Worm (Caenorhabditis elegans) whole organism, young adult: ENCODE data around the gene C28H8.7.

Experiments used
- B0019.2 ChIP-seq: fragments of 200-800 bp; sonication (Bioruptor generic); conservative IDR thresholded peaks from 2 replicates; pipeline ENCODE4 v1.3.6; 2022; ENCODE audit warnings: missing genetic modification reagents, missing genetic modification characterization, missing compliant biosample characterization
- C17E4.6 ChIP-seq: fragments of 200-800 bp; sonication (Bioruptor generic); IDR thresholded peaks from 2 replicates; pipeline ENCODE4 v1.3.6; 2022; ENCODE audit warnings: missing genetic modification reagents, missing genetic modification characterization, missing compliant biosample characterization
- F22D6.2 ChIP-seq: sonication (generic microtip); optimal IDR thresholded peaks from 2 replicates; lab custom pipeline; 2016; ENCODE audit warnings: mild to moderate bottlenecking, missing genetic modification characterization, missing compliant biosample characterization
- F37B4.10 ChIP-seq: fragments of 200-800 bp; sonication (Bioruptor generic); IDR thresholded peaks from 2 replicates; pipeline ENCODE4 v1.3.6; 2022; ENCODE audit warnings: missing genetic modification characterization, missing compliant biosample characterization
- F55B11.4 ChIP-seq: sonication (generic microtip); optimal IDR thresholded peaks from 2 replicates; lab custom pipeline; 2016; ENCODE audit warnings: missing compliant biosample characterization, missing genetic modification characterization, borderline replicate concordance; ENCODE audit not compliant: insufficient read depth
- F57C9.4 ChIP-seq: sonication (generic microtip); optimal IDR thresholded peaks from 2 replicates; lab custom pipeline; 2017; ENCODE audit warnings: mild to moderate bottlenecking, missing genetic modification characterization, missing compliant biosample characterization
- K11D2.4 ChIP-seq: fragments of 200-800 bp; sonication (Bioruptor generic); IDR thresholded peaks from 2 replicates; pipeline ENCODE4 v1.3.6; 2022; ENCODE audit warnings: missing genetic modification reagents, missing genetic modification characterization, missing compliant biosample characterization
- Y53G8AR.9 ChIP-seq: fragments of 200-800 bp; sonication (Bioruptor generic); conservative IDR thresholded peaks from 2 replicates; pipeline ENCODE4 v1.3.6; 2022; ENCODE audit warnings: missing genetic modification reagents, missing genetic modification characterization, missing compliant biosample characterization
- Y56A3A.18 ChIP-seq: fragments of 200-800 bp; sonication (Bioruptor generic); IDR thresholded peaks from 2 replicates; pipeline ENCODE4 v1.3.6; 2022; ENCODE audit warnings: missing genetic modification reagents, missing genetic modification characterization, missing compliant biosample characterization
- Y67H2A.10 ChIP-seq: fragments of 200-800 bp; sonication (Bioruptor generic); conservative IDR thresholded peaks from 2 replicates; pipeline ENCODE4 v1.3.6; 2022; ENCODE audit warnings: missing genetic modification reagents, missing genetic modification characterization, missing compliant biosample characterization
- Y79H2A.3 ChIP-seq: fragments of 200-800 bp; sonication (Bioruptor generic); conservative IDR thresholded peaks from 2 replicates; pipeline ENCODE4 v1.3.6; 2022; ENCODE audit warnings: missing genetic modification reagents, missing genetic modification characterization, missing compliant biosample characterization
- Y95B8A.8 ChIP-seq: fragments of 200-800 bp; sonication (Bioruptor generic); IDR thresholded peaks from 2 replicates; pipeline ENCODE4 v1.3.6; 2022; ENCODE audit warnings: missing genetic modification reagents, missing genetic modification characterization, missing compliant biosample characterization
- attf-5 ChIP-seq: fragments of 200-800 bp; sonication (Bioruptor generic); optimal IDR thresholded peaks from 2 replicates; lab custom pipeline; 2018; ENCODE audit warnings: mild to moderate bottlenecking, missing genetic modification characterization, missing compliant biosample characterization
- ccch-3 ChIP-seq: fragments of 200-800 bp; sonication (Bioruptor generic); optimal IDR thresholded peaks from 2 replicates; lab custom pipeline; 2018; ENCODE audit warnings: mild to moderate bottlenecking, missing genetic modification characterization, missing compliant biosample characterization
- cebp-1 ChIP-seq, 2 experiments: fragments of 200-800 bp in 1 of 2; sonication (Bioruptor generic) in 1 of 2; sonication (generic microtip) in 1 of 2; IDR thresholded peaks in 1 of 2; optimal IDR thresholded peaks in 1 of 2; 2 replicates each; pipeline versions ENCODE4 v1.3.6 to Lab custom; 2017 to 2022; ENCODE audit warnings: missing compliant biosample characterization in 2 of 2, missing genetic modification characterization in 2 of 2, mild to moderate bottlenecking in 1 of 2, missing genetic modification reagents in 1 of 2, moderate library complexity in 1 of 2
- ceh-79 ChIP-seq: sonication (generic microtip); optimal IDR thresholded peaks from 2 replicates; lab custom pipeline; 2017; ENCODE audit warnings: mild to moderate bottlenecking, missing genetic modification characterization, missing compliant biosample characterization
- dox-1 ChIP-seq: fragments of 200-800 bp; sonication (Bioruptor generic); IDR thresholded peaks from 2 replicates; pipeline ENCODE4 v1.3.6; 2022; ENCODE audit warnings: missing genetic modification reagents, missing genetic modification characterization, missing compliant biosample characterization
- efl-1 ChIP-seq: fragments of 150-350 bp; optimal IDR thresholded peaks from 2 replicates; lab custom pipeline; 2014; ENCODE audit warnings: missing biosample characterization, missing genetic modification reagents, missing genetic modification characterization
- egrh-3 ChIP-seq: fragments of 200-800 bp; sonication (Bioruptor generic); IDR thresholded peaks from 2 replicates; pipeline ENCODE4 v1.3.6; 2022; ENCODE audit warnings: missing genetic modification reagents, missing genetic modification characterization, missing compliant biosample characterization
- gei-17 ChIP-seq: fragments of 200-800 bp; sonication (Bioruptor generic); optimal IDR thresholded peaks from 2 replicates; lab custom pipeline; 2018; ENCODE audit warnings: mild to moderate bottlenecking, missing genetic modification characterization, missing compliant biosample characterization
- hlh-26 ChIP-seq: fragments of 200-800 bp; sonication (Bioruptor generic); conservative IDR thresholded peaks from 2 replicates; pipeline ENCODE4 v1.3.6; 2022; ENCODE audit warnings: missing genetic modification reagents, missing genetic modification characterization, missing compliant biosample characterization
- let-526 ChIP-seq: fragments of 200-800 bp; sonication (Bioruptor generic); IDR thresholded peaks from 2 replicates; pipeline ENCODE4 v1.3.6; 2022; ENCODE audit warnings: missing genetic modification reagents, missing genetic modification characterization, missing compliant biosample characterization
- let-607 ChIP-seq, 2 experiments: fragments of 200-800 bp in 1 of 2; sonication (Bioruptor generic) in 1 of 2; sonication (generic microtip) in 1 of 2; optimal IDR thresholded peaks; 2 replicates each; lab custom pipeline; 2016 to 2018; ENCODE audit warnings: mild to moderate bottlenecking in 2 of 2, missing compliant biosample characterization in 2 of 2, missing genetic modification characterization in 2 of 2, moderate library complexity in 2 of 2, missing genotype in 1 of 2
- lir-1 ChIP-seq: fragments of 200-800 bp; sonication (Bioruptor generic); conservative IDR thresholded peaks from 2 replicates; pipeline ENCODE4 v1.3.6; 2022; ENCODE audit warnings: missing genetic modification reagents, missing genetic modification characterization, missing compliant biosample characterization
- lsl-1 ChIP-seq: fragments of 200-800 bp; sonication (Bioruptor generic); optimal IDR thresholded peaks from 2 replicates; lab custom pipeline; 2018; ENCODE audit warnings: mild to moderate bottlenecking, missing genetic modification characterization, moderate library complexity, missing compliant biosample characterization
- lsy-27 ChIP-seq: sonication (generic microtip); optimal IDR thresholded peaks from 2 replicates; lab custom pipeline; 2017; ENCODE audit warnings: missing genetic modification characterization, mild to moderate bottlenecking, missing compliant biosample characterization, antibody characterized with exemption, missing genotype, borderline replicate concordance; ENCODE audit not compliant: insufficient read depth
- nfyb-1 ChIP-seq: fragments of 200-800 bp; sonication (Bioruptor generic); IDR thresholded peaks from 2 replicates; pipeline ENCODE4 v1.3.6; 2022; ENCODE audit warnings: missing genetic modification reagents, missing genetic modification characterization, missing compliant biosample characterization
- nhr-27 ChIP-seq: fragments of 200-800 bp; sonication (Bioruptor generic); optimal IDR thresholded peaks from 2 replicates; lab custom pipeline; 2018; ENCODE audit warnings: mild to moderate bottlenecking, missing genetic modification characterization, moderate library complexity, missing compliant biosample characterization
- nhr-80 ChIP-seq: sonication (generic microtip); optimal IDR thresholded peaks from 2 replicates; lab custom pipeline; 2016; ENCODE audit warnings: missing genetic modification characterization, missing compliant biosample characterization
- snpc-1.1 ChIP-seq: sonication (generic microtip); optimal IDR thresholded peaks from 2 replicates; lab custom pipeline; 2017; ENCODE audit warnings: missing genetic modification characterization, mild to moderate bottlenecking, missing compliant biosample characterization, antibody characterized with exemption, moderate library complexity, missing genotype, missing genetic modification reagents; ENCODE audit not compliant: insufficient read depth
- tbp1 ChIP-seq: fragments of 200-800 bp; sonication (Bioruptor generic); optimal IDR thresholded peaks from 2 replicates; lab custom pipeline; 2018; ENCODE audit warnings: mild to moderate bottlenecking, missing genetic modification characterization, missing compliant biosample characterization
- unc-130 ChIP-seq: sonication (generic microtip); optimal IDR thresholded peaks from 2 replicates; lab custom pipeline; 2016; ENCODE audit warnings: missing genetic modification reagents, missing genetic modification characterization, missing compliant biosample characterization
- zfh-2 ChIP-seq: fragments of 200-800 bp; sonication (Bioruptor generic); conservative IDR thresholded peaks from 2 replicates; pipeline ENCODE4 v1.3.6; 2022; ENCODE audit warnings: missing genetic modification reagents, missing genetic modification characterization, missing compliant biosample characterization
- ztf-22 ChIP-seq: fragments of 200-800 bp; sonication (Bioruptor generic); optimal IDR thresholded peaks from 2 replicates; lab custom pipeline; 2018; ENCODE audit warnings: mild to moderate bottlenecking, missing genetic modification characterization, moderate library complexity, missing compliant biosample characterization
- ztf-6 ChIP-seq: fragments of 200-800 bp; sonication (Bioruptor generic); IDR thresholded peaks from 2 replicates; pipeline ENCODE4 v1.3.6; 2022; ENCODE audit warnings: missing genetic modification reagents, missing genetic modification characterization, missing compliant biosample characterization

Gene C28H8.7

DNA sequence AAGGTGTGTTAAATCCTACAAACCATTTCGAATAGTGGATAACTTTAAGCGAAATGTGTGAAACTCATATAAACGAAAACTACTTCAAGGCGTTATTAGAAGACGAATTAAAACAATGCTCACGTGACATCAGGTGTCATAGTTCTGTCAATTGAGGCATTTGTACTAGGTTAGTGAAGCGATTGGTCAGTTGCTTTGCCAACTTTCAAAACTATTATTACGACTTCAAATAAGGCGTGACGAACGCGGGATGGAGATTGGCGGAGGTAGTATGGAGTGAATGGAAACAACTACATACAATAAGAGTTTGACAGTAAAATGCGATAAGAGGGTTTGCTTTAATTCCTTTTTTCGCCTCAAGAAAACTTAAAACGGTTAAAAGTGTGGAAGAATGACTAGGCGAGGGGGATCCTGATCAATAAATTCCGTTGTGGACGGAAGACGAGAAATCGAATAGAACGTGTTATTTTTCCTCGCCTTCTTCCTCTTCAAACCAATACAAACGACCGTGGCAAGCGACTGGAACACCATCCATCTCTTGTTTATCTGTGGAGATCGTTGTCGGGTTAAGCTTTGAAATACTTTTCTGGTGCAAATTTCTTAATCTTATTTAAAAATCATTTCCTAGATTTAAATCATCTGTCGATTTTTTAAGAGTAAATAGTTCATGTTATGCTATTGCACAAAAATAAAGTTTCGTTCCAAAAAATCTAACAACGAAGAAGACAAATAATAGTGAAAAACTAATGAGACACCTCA lies 45.8 kb downstream of the C28H8.7 start:
- peak; percentile 21 for TF ChIP-seq nhr-80
- TF ChIP-seq nhr-27: no peak
- TF ChIP-seq Y95B8A.8 (GFP tag; lab: Robert Waterston, UW): peak; percentile 13; the same call in 1 of the 2 replicates

DNA sequence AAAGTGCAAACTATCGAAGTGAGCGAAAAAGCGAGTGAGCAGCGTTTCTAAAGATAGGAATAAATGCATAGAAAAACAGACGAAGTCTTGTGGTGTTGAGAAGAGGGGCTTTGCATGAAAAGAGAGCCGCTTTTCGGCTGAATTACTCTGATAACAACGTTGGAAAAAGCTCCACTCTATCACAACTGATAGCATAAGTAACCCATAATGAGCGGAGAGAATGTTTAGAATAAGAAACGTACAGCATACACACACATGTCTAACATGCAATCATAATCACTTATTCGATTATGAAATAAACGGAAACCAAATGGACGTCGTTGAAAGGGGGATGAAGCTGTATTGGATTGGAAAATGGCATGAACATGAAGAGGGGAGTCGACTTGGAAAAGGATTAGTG lies 46.5 kb downstream of the C28H8.7 start:
- TF ChIP-seq F22D6.2 (tag; lab: Kevin White, UChicago) (no peak), cebp-1 (GFP tag; IDR thresholded peaks at IDR 0.05; lab: Robert Waterston, UW) (peak; percentile 21; the same call in 1 of the 2 replicates), cebp-1 (tag; optimal IDR thresholded peaks at IDR 0.05; lab: Kevin White, UChicago) (peak; percentile 64), nhr-80 (peak; percentile 46), dox-1 (0 out of 2 replicates have a peak, but pooled peaks have one; percentile 9)
- TF ChIP-seq, all 124 proteins: peak for 3

ce11 chrIII:5839598-5839997 lies 47.2 kb downstream of the C28H8.7 start:
- TF ChIP-seq F55B11.4 (tag; lab: Kevin White, UChicago) (no peak), unc-130 (GFP tag; lab: Kevin White, UChicago) (no peak), efl-1 (GFP tag; lab: Kevin White, UChicago) (no peak), snpc-1.1 (no peak), egrh-3 (no peak), tbp1 (no peak), ztf-22 (no peak)

ce11 chrIII:5839147-5839546 lies 47.6 kb downstream of the C28H8.7 start:
- TF ChIP-seq attf-5 (GFP tag; lab: Kevin White, UChicago) (peak; percentile 3), nhr-80 (peak; percentile 61), cebp-1 (GFP tag; IDR thresholded peaks at IDR 0.05; lab: Robert Waterston, UW) (no peak; the same call in 1 of the 2 replicates), cebp-1 (tag; optimal IDR thresholded peaks at IDR 0.05; lab: Kevin White, UChicago) (peak; percentile 57), nfyb-1 (GFP tag; lab: Robert Waterston, UW) (peak; percentile 32; the same call in 1 of the 2 replicates), let-607 (tag; optimal IDR thresholded peaks at IDR 0.05; lab: Kevin White, UChicago) (peak in 1 of 2 experiments; percentile 31), dox-1 (peak; percentile 11; the same call in 1 of the 2 replicates), gei-17 (GFP tag; lab: Kevin White, UChicago) (no peak), ceh-79 (tag; lab: Kevin White, UChicago) (no peak)

ce11 chrIII:5838159-5839046 lies 48.4 kb downstream of the C28H8.7 start:
- TF ChIP-seq nfyb-1 (GFP tag; lab: Robert Waterston, UW): peak; percentile 60; the same call in 1 of the 2 replicates
- TF ChIP-seq Y53G8AR.9: no peak
- TF ChIP-seq Y67H2A.10 (GFP tag; lab: Robert Waterston, UW): no peak
- no peak for TF ChIP-seq lsl-1
- TF ChIP-seq F37B4.10: no peak
- no peak for TF ChIP-seq zfh-2 (GFP tag; lab: Robert Waterston, UW)
- TF ChIP-seq K11D2.4 (GFP tag; lab: Robert Waterston, UW): no peak
- peak; percentile 97 for TF ChIP-seq nhr-80
- no peak for TF ChIP-seq C17E4.6 (GFP tag; lab: Robert Waterston, UW)
- TF ChIP-seq ztf-6 (GFP tag; lab: Robert Waterston, UW): no peak
- TF ChIP-seq let-526 (GFP tag; lab: Robert Waterston, UW): no peak
- TF ChIP-seq Y56A3A.18 (GFP tag; lab: Robert Waterston, UW): no peak
- peak; percentile 3 for TF ChIP-seq attf-5 (GFP tag; lab: Kevin White, UChicago)
- no peak for TF ChIP-seq ccch-3 (GFP tag; lab: Kevin White, UChicago)
- TF ChIP-seq hlh-26 (GFP tag; lab: Robert Waterston, UW): no peak
- TF ChIP-seq lsy-27 (tag; lab: Kevin White, UChicago): no peak
- no peak for TF ChIP-seq cebp-1 (GFP tag; IDR thresholded peaks at IDR 0.05; lab: Robert Waterston, UW)
- peak; percentile 53 for TF ChIP-seq cebp-1 (tag; optimal IDR thresholded peaks at IDR 0.05; lab: Kevin White, UChicago)
- no peak for TF ChIP-seq gei-17 (GFP tag; lab: Kevin White, UChicago)
- no peak for TF ChIP-seq Y79H2A.3 (GFP tag; lab: Robert Waterston, UW)
- no peak for TF ChIP-seq B0019.2 (GFP tag; lab: Robert Waterston, UW)
- no peak for TF ChIP-seq lir-1 (GFP tag; lab: Robert Waterston, UW)
- TF ChIP-seq F57C9.4 (tag; lab: Kevin White, UChicago): no peak
